Worm (Caenorhabditis elegans): ENCODE results near the gene W01D2.3.

Gene W01D2.3

ce11 chrII:14843016-14843415 lies 38.9 kb upstream of the W01D2.3 start, which contains the start of gene cdh-7:
TSS of gene cdh-7 (plus strand) at chrII:14843229.
- no peak for TF ChIP-seq tbx-2 (tag; optimal IDR thresholded peaks at IDR 0.05)
- TF ChIP-seq nhr-23 (tag; optimal IDR thresholded peaks at IDR 0.05) = peak; percentile 18
- no peak for TF ChIP-seq pqm-1 (tag; optimal IDR thresholded peaks at IDR 0.05)

- no peak for TF ChIP-seq nhr-77 (tag; optimal IDR thresholded peaks at IDR 0.05)
- peak; percentile 54 for TF ChIP-seq nhr-43 (tag; optimal IDR thresholded peaks at IDR 0.05; ENCODE audit: poor library complexity, severe bottlenecking)
Measured at ce11 chrII:14841253-14841652, 37.1 kb upstream of the W01D2.3 start.

ce11 chrII:14838596-14839215 lies 34.6 kb upstream of the W01D2.3 start:
- TF ChIP-seq eor-1 (tag; optimal IDR thresholded peaks at IDR 0.05) = no peak
- TF ChIP-seq nhr-67 (tag; optimal IDR thresholded peaks at IDR 0.05) = no peak
- no peak for TF ChIP-seq ceh-82 (tag; optimal IDR thresholded peaks at IDR 0.05)
- TF ChIP-seq pha-4 (tag; optimal IDR thresholded peaks at IDR 0.05) = no peak
- no peak for TF ChIP-seq R02D3.7 (tag; optimal IDR thresholded peaks at IDR 0.05)
- no peak for TF ChIP-seq nhr-25 (tag; optimal IDR thresholded peaks at IDR 0.05)
- TF ChIP-seq egl-5 (tag; optimal IDR thresholded peaks at IDR 0.05) = no peak
- no peak for TF ChIP-seq ZK546.5 (tag; optimal IDR thresholded peaks at IDR 0.05)
- TF ChIP-seq elt-1 (tag; optimal IDR thresholded peaks at IDR 0.05) = no peak
- no peak for TF ChIP-seq nhr-12 (tag; optimal IDR thresholded peaks at IDR 0.05)
- TF ChIP-seq elt-3 (tag; optimal IDR thresholded peaks at IDR 0.05) = peak in 1 of 3 experiments; percentile 29
- TF ChIP-seq ceh-16 (tag; optimal IDR thresholded peaks at IDR 0.05) = no peak
- peak; percentile 3 for TF ChIP-seq elt-2 (tag; optimal IDR thresholded peaks at IDR 0.05)
- TF ChIP-seq skn-1 (tag; optimal IDR thresholded peaks at IDR 0.05) = no peak
- no peak for TF ChIP-seq fos-1 (tag; optimal IDR thresholded peaks at IDR 0.05)
- TF ChIP-seq mml-1 (tag; optimal IDR thresholded peaks at IDR 0.05) = no peak
- TF ChIP-seq nhr-76 (tag; optimal IDR thresholded peaks at IDR 0.05) = peak; percentile 38
- TF ChIP-seq unc-39 (tag; optimal IDR thresholded peaks at IDR 0.05) = no peak
- no peak for TF ChIP-seq nhr-77 (tag; optimal IDR thresholded peaks at IDR 0.05)
- peak; percentile 7 for TF ChIP-seq ceh-28 (tag; optimal IDR thresholded peaks at IDR 0.05)
- peak; percentile 67 for TF ChIP-seq nhr-23 (tag; optimal IDR thresholded peaks at IDR 0.05)
- no peak for TF ChIP-seq sea-2 (GFP tag; optimal IDR thresholded peaks at IDR 0.05)
- no peak for TF ChIP-seq lin-39 (tag; optimal IDR thresholded peaks at IDR 0.05)
- no peak for TF ChIP-seq ceh-9 (tag; optimal IDR thresholded peaks at IDR 0.05)
- TF ChIP-seq aly-2 (tag; optimal IDR thresholded peaks at IDR 0.05) = no peak
- TF ChIP-seq ama-1 (optimal IDR thresholded peaks at IDR 0.05) = no peak
- no peak for TF ChIP-seq nhr-28 (tag; optimal IDR thresholded peaks at IDR 0.05)
- peak; percentile 57 for TF ChIP-seq nhr-43 (tag; optimal IDR thresholded peaks at IDR 0.05; ENCODE audit: poor library complexity, severe bottlenecking)
- TF ChIP-seq mdl-1 (tag; optimal IDR thresholded peaks at IDR 0.05) = no peak
- no peak for TF ChIP-seq lin-15B (tag; optimal IDR thresholded peaks at IDR 0.05)
- TF ChIP-seq egl-27 (tag; optimal IDR thresholded peaks at IDR 0.05) = no peak

ce11 chrII:14832055-14832454 lies 27.9 kb upstream of the W01D2.3 start:
- no peak for TF ChIP-seq nhr-76 (tag; optimal IDR thresholded peaks at IDR 0.05)
- no peak for TF ChIP-seq nhr-23 (tag; optimal IDR thresholded peaks at IDR 0.05)
- TF ChIP-seq lsy-12 (tag; optimal IDR thresholded peaks at IDR 0.05) = no peak
- TF ChIP-seq ceh-82 (tag; optimal IDR thresholded peaks at IDR 0.05) = no peak
- TF ChIP-seq elt-3 (tag; optimal IDR thresholded peaks at IDR 0.05) = no peak
- TF ChIP-seq ztf-4 (tag; optimal IDR thresholded peaks at IDR 0.05) = no peak
- no peak for TF ChIP-seq daf-12 (tag; optimal IDR thresholded peaks at IDR 0.05)
- TF ChIP-seq pqm-1 (tag; optimal IDR thresholded peaks at IDR 0.05) = no peak

- TF ChIP-seq nfya-1 (tag; optimal IDR thresholded peaks at IDR 0.05; ENCODE audit: insufficient read depth) (peak; percentile 23), elt-2 (tag; optimal IDR thresholded peaks at IDR 0.05) (no peak), elt-1 (tag; optimal IDR thresholded peaks at IDR 0.05) (no peak), nhr-43 (tag; optimal IDR thresholded peaks at IDR 0.05; ENCODE audit: poor library complexity, severe bottlenecking) (peak; percentile 75)
Measured at ce11 chrII:14825413-14825812, 21.3 kb upstream of the W01D2.3 start.

Data from whole organism, L3 larva.